Worm (Caenorhabditis elegans): Measurements from ENCODE around the gene rpa-1.

rpa-1 gene

ce11 chrII:7693929-7694328 is 29.5 kb downstream of the rpa-1 start, which contains the start of gene nhx-2:
nhx-2 (minus strand) TSS chrII:7693957.
- no peak for TF ChIP-seq ces-1 (GFP tag; optimal IDR thresholded peaks at IDR 0.05)
- no peak for TF ChIP-seq mep-1 (tag; optimal IDR thresholded peaks at IDR 0.05)
- no peak for TF ChIP-seq drap-1 (GFP tag; optimal IDR thresholded peaks at IDR 0.05)
- TF ChIP-seq pha-4 (tag; optimal IDR thresholded peaks at IDR 0.05): no peak
- TF ChIP-seq ceh-39 (tag; optimal IDR thresholded peaks at IDR 0.05): no peak
- TF ChIP-seq nhr-12 (tag; optimal IDR thresholded peaks at IDR 0.05): no peak
- no peak for TF ChIP-seq nhr-2 (tag; optimal IDR thresholded peaks at IDR 0.05)
- no peak for TF ChIP-seq cnd-1 (tag; optimal IDR thresholded peaks at IDR 0.05)
- no peak for TF ChIP-seq sptf-1 (tag; optimal IDR thresholded peaks at IDR 0.05)
- no peak for TF ChIP-seq ham-2 (GFP tag; optimal IDR thresholded peaks at IDR 0.05)
- TF ChIP-seq zip-8 (tag; optimal IDR thresholded peaks at IDR 0.05): no peak

DNA sequence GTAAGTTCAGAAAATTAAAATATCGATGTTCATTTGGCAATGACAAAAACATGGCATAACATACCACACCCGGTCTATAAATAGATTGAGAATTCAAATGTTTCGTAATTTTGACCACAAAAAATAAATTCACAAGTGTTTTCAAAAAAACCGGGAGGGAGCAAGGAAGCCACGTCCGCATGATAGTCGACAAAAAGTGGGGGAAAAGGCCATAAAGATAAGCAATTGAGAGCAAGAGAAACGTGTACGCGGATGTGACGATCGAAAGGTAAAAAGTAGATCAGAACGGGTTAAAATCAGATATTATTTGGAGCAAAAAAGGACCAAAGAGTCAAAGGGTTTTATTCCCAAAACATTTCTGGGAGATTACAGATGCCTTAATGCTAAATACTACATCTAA is 30.4 kb downstream of the rpa-1 start:
- TF ChIP-seq ceh-43 (GFP tag; optimal IDR thresholded peaks at IDR 0.05) (no peak), bed-3 (GFP tag; optimal IDR thresholded peaks at IDR 0.05) (no peak), ham-2 (GFP tag; optimal IDR thresholded peaks at IDR 0.05) (no peak), lin-32 (GFP tag; optimal IDR thresholded peaks at IDR 0.05) (no peak), ceh-39 (tag; optimal IDR thresholded peaks at IDR 0.05) (no peak), mls-2 (tag; optimal IDR thresholded peaks at IDR 0.05) (no peak), elt-1 (tag; optimal IDR thresholded peaks at IDR 0.05; ENCODE audit: borderline replicate concordance, insufficient read depth) (no peak), pha-4 (tag; optimal IDR thresholded peaks at IDR 0.05) (no peak), mab-5 (tag; optimal IDR thresholded peaks at IDR 0.05) (no peak), ztf-11 (tag; optimal IDR thresholded peaks at IDR 0.05) (no peak)

- TF ChIP-seq elt-3 (tag; optimal IDR thresholded peaks at IDR 0.05) (no peak), mab-5 (tag; optimal IDR thresholded peaks at IDR 0.05) (no peak), M03D4.4 (tag; optimal IDR thresholded peaks at IDR 0.05) (no peak), lin-32 (GFP tag; optimal IDR thresholded peaks at IDR 0.05) (no peak), ceh-83 (GFP tag; optimal IDR thresholded peaks at IDR 0.05) (no peak), lin-13 (tag; optimal IDR thresholded peaks at IDR 0.05) (no peak), ceh-43 (GFP tag; optimal IDR thresholded peaks at IDR 0.05) (no peak), ztf-11 (tag; optimal IDR thresholded peaks at IDR 0.05) (no peak), blmp-1 (tag; optimal IDR thresholded peaks at IDR 0.05) (no peak), lsy-2 (tag; optimal IDR thresholded peaks at IDR 0.05) (no peak), nhr-237 (tag; optimal IDR thresholded peaks at IDR 0.05) (no peak), drap-1 (GFP tag; optimal IDR thresholded peaks at IDR 0.05) (no peak), pha-4 (tag; optimal IDR thresholded peaks at IDR 0.05) (no peak)
Measured at ce11 chrII:7695636-7696035, 31.3 kb downstream of the rpa-1 start.

DNA sequence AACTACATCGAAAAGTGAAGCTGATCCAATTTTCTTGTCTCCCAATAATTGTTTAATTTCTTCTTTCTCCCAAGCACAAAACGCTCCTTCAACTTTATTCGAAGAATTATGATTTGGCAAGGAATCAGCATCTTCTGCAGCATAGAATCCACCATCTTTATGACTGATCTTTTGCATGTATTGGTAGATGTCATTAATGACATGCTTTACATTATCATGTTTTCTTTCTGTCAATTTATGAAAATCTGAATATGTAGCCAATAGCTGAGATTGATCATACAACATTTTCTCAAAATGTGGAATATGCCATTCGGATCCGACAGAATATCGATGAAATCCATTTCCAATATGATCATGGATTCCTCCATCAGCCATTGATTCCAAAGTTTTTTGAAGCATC is 32.8 kb downstream of the rpa-1 start:
- TF ChIP-seq blmp-1 (tag; optimal IDR thresholded peaks at IDR 0.05) (no peak), ceh-39 (tag; optimal IDR thresholded peaks at IDR 0.05) (no peak), cnd-1 (tag; optimal IDR thresholded peaks at IDR 0.05) (no peak), snpc-4 (tag; optimal IDR thresholded peaks at IDR 0.05) (no peak), mep-1 (tag; optimal IDR thresholded peaks at IDR 0.05) (no peak), hlh-1 (tag; optimal IDR thresholded peaks at IDR 0.05) (no peak), ces-1 (GFP tag; optimal IDR thresholded peaks at IDR 0.05) (no peak), nhr-12 (tag; optimal IDR thresholded peaks at IDR 0.05) (no peak), pha-4 (tag; optimal IDR thresholded peaks at IDR 0.05) (no peak), ceh-43 (GFP tag; optimal IDR thresholded peaks at IDR 0.05) (no peak), elt-1 (tag; optimal IDR thresholded peaks at IDR 0.05; ENCODE audit: borderline replicate concordance, insufficient read depth) (no peak), bed-3 (GFP tag; optimal IDR thresholded peaks at IDR 0.05) (no peak), lin-13 (tag; optimal IDR thresholded peaks at IDR 0.05) (no peak), ceh-83 (GFP tag; optimal IDR thresholded peaks at IDR 0.05) (no peak), M03D4.4 (tag; optimal IDR thresholded peaks at IDR 0.05) (no peak), unc-62 (GFP tag; optimal IDR thresholded peaks at IDR 0.05) (no peak), lin-32 (GFP tag; optimal IDR thresholded peaks at IDR 0.05) (no peak)

ce11 chrII:7698406-7698805 is 34.0 kb downstream of the rpa-1 start, which contains the start of gene B0495.5:
B0495.5 (minus strand) TSS chrII:7698506.
- TF ChIP-seq sem-2 (GFP tag; optimal IDR thresholded peaks at IDR 0.05): no peak
- TF ChIP-seq elt-3 (tag; optimal IDR thresholded peaks at IDR 0.05): no peak
- no peak for TF ChIP-seq ceh-83 (GFP tag; optimal IDR thresholded peaks at IDR 0.05)
- TF ChIP-seq nhr-12 (tag; optimal IDR thresholded peaks at IDR 0.05): no peak
- no peak for TF ChIP-seq mep-1 (tag; optimal IDR thresholded peaks at IDR 0.05)
- no peak for TF ChIP-seq mls-2 (tag; optimal IDR thresholded peaks at IDR 0.05)
- no peak for TF ChIP-seq unc-120 (tag; optimal IDR thresholded peaks at IDR 0.05; ENCODE audit: poor library complexity, severe bottlenecking)
- TF ChIP-seq ceh-39 (tag; optimal IDR thresholded peaks at IDR 0.05): no peak
- no peak for TF ChIP-seq ham-2 (GFP tag; optimal IDR thresholded peaks at IDR 0.05)
- no peak for TF ChIP-seq snpc-4 (tag; optimal IDR thresholded peaks at IDR 0.05)
- TF ChIP-seq ceh-43 (GFP tag; optimal IDR thresholded peaks at IDR 0.05): no peak
- TF ChIP-seq sptf-1 (tag; optimal IDR thresholded peaks at IDR 0.05): no peak
- TF ChIP-seq M03D4.4 (tag; optimal IDR thresholded peaks at IDR 0.05): no peak
- no peak for TF ChIP-seq nhr-76 (tag; optimal IDR thresholded peaks at IDR 0.05)
- TF ChIP-seq cnd-1 (tag; optimal IDR thresholded peaks at IDR 0.05): no peak
- TF ChIP-seq nhr-28 (tag; optimal IDR thresholded peaks at IDR 0.05): no peak
- no peak for TF ChIP-seq nhr-237 (tag; optimal IDR thresholded peaks at IDR 0.05)
- TF ChIP-seq drap-1 (GFP tag; optimal IDR thresholded peaks at IDR 0.05): no peak
- TF ChIP-seq lsy-2 (tag; optimal IDR thresholded peaks at IDR 0.05): no peak

Measured in whole organism, mixed stage, embryonic.